Worm (Caenorhabditis elegans): Measurements from ENCODE around the gene W08F4.10.

Gene W08F4.10

DNA sequence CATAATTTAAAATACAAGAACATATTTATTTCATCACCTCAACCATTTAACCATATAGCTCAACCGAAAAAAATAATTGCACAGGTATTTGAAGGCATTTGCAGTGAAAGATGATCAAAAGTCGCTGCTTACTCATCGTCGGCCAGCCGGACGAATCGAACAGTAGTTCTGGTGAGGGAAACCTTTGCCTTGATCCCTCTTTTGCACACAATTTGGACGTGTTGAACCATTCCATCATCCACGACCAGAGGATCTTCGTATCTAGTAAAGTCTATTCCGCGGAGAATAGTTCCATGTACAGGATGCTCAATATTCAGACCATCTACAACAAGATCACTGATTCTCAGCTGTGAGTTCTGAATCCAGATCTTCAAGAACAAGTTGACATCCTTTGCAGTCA, 9.0 kb downstream of the W08F4.10 start (continued):
- TF ChIP-seq zfh-2 (GFP tag; conservative IDR thresholded peaks at IDR 0.05) = no peak
- TF ChIP-seq egl-44 (GFP tag; IDR thresholded peaks at IDR 0.05) = no peak
- TF ChIP-seq ekl-4 (GFP tag; IDR thresholded peaks at IDR 0.05) = peak; percentile 66
- no peak for TF ChIP-seq ets-4 (GFP tag; optimal IDR thresholded peaks at IDR 0.05)
- TF ChIP-seq tlf-1 (GFP tag; optimal IDR thresholded peaks at IDR 0.05) = peak; percentile 42
- TF ChIP-seq dpl-1 (GFP tag; optimal IDR thresholded peaks at IDR 0.05) = no peak
- TF ChIP-seq sea-2 (GFP tag; IDR thresholded peaks at IDR 0.05) = no peak
- no peak for TF ChIP-seq F55B11.4 (tag; optimal IDR thresholded peaks at IDR 0.05; ENCODE audit: borderline replicate concordance, insufficient read depth)
- TF ChIP-seq nfyb-1 (GFP tag; IDR thresholded peaks at IDR 0.05) = no peak
- TF ChIP-seq B0261.1 (tag; optimal IDR thresholded peaks at IDR 0.05) = no peak
- no peak for TF ChIP-seq aptf-2 (GFP tag; conservative IDR thresholded peaks at IDR 0.05)
- TF ChIP-seq madf-3 (GFP tag; IDR thresholded peaks at IDR 0.05) = no peak
- no peak for TF ChIP-seq snpc-4 (GFP tag; optimal IDR thresholded peaks at IDR 0.05)
- peak in 1 of 4 experiments; percentile 23 for TF ChIP-seq snpc-4 (tag; optimal IDR thresholded peaks at IDR 0.05)
- no peak for TF ChIP-seq zim-3 (tag; optimal IDR thresholded peaks at IDR 0.05)
- TF ChIP-seq Y95B8A.8 (GFP tag; IDR thresholded peaks at IDR 0.05) = no peak
- no peak for TF ChIP-seq ama-1 (optimal IDR thresholded peaks at IDR 0.05)
- TF ChIP-seq ama-1 (GFP tag; optimal IDR thresholded peaks at IDR 0.05) = no peak
- peak; percentile 45; the same call in 1 of the 2 replicates for TF ChIP-seq hsf-1 (GFP tag; IDR thresholded peaks at IDR 0.05)
- TF ChIP-seq fkh-3 (tag; optimal IDR thresholded peaks at IDR 0.05) = no peak
- TF ChIP-seq ztf-28 (GFP tag; IDR thresholded peaks at IDR 0.05) = no peak
- no peak for TF ChIP-seq ZK185.1 (tag; optimal IDR thresholded peaks at IDR 0.05; ENCODE audit: poor library complexity, severe bottlenecking)
- TF ChIP-seq hmg-1.2 (GFP tag; IDR thresholded peaks at IDR 0.05) = 0 out of 2 replicates have a peak, but pooled peaks have one; percentile 20
- TF ChIP-seq let-607 (tag; optimal IDR thresholded peaks at IDR 0.05) = no peak
- TF ChIP-seq bed-2 (GFP tag; IDR thresholded peaks at IDR 0.05) = no peak
- no peak for TF ChIP-seq ztf-26 (tag; optimal IDR thresholded peaks at IDR 0.05)
- no peak for TF ChIP-seq cebp-1 (GFP tag; IDR thresholded peaks at IDR 0.05)
- no peak for TF ChIP-seq cebp-1 (tag; optimal IDR thresholded peaks at IDR 0.05)
- TF ChIP-seq rcor-1 (GFP tag; IDR thresholded peaks at IDR 0.05) = no peak; the same call in 1 of the 2 replicates
- TF ChIP-seq Y67H2A.10 (GFP tag; conservative IDR thresholded peaks at IDR 0.05) = no peak
- no peak for TF ChIP-seq Y53F4B.3 (GFP tag; IDR thresholded peaks at IDR 0.05)
- TF ChIP-seq F52B5.7 (tag; optimal IDR thresholded peaks at IDR 0.05) = peak; percentile 59
- TF ChIP-seq athp-1 (tag; optimal IDR thresholded peaks at IDR 0.05) = no peak
- no peak for TF ChIP-seq him-1 (tag; optimal IDR thresholded peaks at IDR 0.05)
- TF ChIP-seq F49E8.2 (tag; optimal IDR thresholded peaks at IDR 0.05; ENCODE audit: insufficient read depth) = peak; percentile 34
- TF ChIP-seq unc-130 (GFP tag; optimal IDR thresholded peaks at IDR 0.05) = no peak
- TF ChIP-seq lsy-27 (tag; optimal IDR thresholded peaks at IDR 0.05; ENCODE audit: borderline replicate concordance, insufficient read depth) = no peak
- no peak for TF ChIP-seq dox-1 (GFP tag; IDR thresholded peaks at IDR 0.05)
- TF ChIP-seq Y56A3A.18 (GFP tag; IDR thresholded peaks at IDR 0.05) = 0 out of 2 replicates have a peak, but pooled peaks have one; percentile 25
- 0 out of 2 replicates have a peak, but pooled peaks have one; percentile 57 for TF ChIP-seq F39B2.1 (GFP tag; IDR thresholded peaks at IDR 0.05)
- no peak for TF ChIP-seq snpc-1.3 (tag; optimal IDR thresholded peaks at IDR 0.05; ENCODE audit: insufficient read depth)
- no peak for TF ChIP-seq nhr-179 (tag; optimal IDR thresholded peaks at IDR 0.05)
- no peak for TF ChIP-seq nfya-2 (GFP tag; IDR thresholded peaks at IDR 0.05)
- TF ChIP-seq gei-17 (GFP tag; optimal IDR thresholded peaks at IDR 0.05) = no peak
- TF ChIP-seq rec-8 (tag; optimal IDR thresholded peaks at IDR 0.05) = no peak
- no peak for TF ChIP-seq F10E7.11 (tag; optimal IDR thresholded peaks at IDR 0.05)
- TF ChIP-seq ceh-91 (GFP tag; IDR thresholded peaks at IDR 0.05) = no peak
- no peak for TF ChIP-seq ceh-40 (GFP tag; IDR thresholded peaks at IDR 0.05)
- no peak for TF ChIP-seq pbrm-1 (GFP tag; IDR thresholded peaks at IDR 0.05)

Measured in whole organism, young adult.